Fruit fly (Drosophila melanogaster): ENCODE measurements around the gene CG11891.
A peak's percentile ranks its signal among the peaks of the same experiment; 100 is the strongest.

DNA sequence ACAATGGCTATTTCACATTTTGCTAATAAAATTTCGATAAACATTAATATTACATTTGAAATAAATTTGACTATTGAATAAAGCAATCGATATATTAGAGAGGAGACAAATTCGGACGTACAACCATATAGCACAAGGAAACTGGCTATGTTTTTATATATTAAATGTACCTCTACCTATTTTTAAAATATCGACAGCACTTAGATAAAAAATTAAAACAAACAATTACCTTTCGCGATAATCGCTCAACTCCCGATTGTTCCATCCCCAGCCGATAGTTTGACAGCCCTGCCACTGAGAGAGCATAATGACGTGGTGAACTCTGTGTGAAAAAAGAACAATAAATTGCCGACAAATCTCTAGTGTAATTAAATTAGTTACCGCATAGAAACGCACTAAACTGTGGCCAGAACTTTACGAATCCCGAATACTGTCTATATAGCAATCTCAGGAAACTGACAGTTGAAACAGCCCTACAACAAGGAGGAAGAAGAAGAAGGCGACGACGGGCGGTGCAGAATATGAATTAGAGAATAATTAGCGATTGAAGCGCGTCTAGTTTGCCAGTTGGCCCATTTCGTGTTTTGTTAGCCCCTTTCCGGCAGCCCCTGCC is 11.3 kb upstream of the CG11891 start, which contains the start of gene CG11857:
- TF ChIP-seq CG6276 (GFP tag; optimal IDR thresholded peaks at IDR 0.05) (no peak), CG11762 (GFP tag; optimal IDR thresholded peaks at IDR 0.05; ENCODE audit: insufficient read depth) (peak; percentile 90), CG3919 (GFP tag; optimal IDR thresholded peaks at IDR 0.05) (peak; percentile 96), Sox102F (GFP tag; optimal IDR thresholded peaks at IDR 0.05) (no peak), Ets96B (tag; optimal IDR thresholded peaks at IDR 0.05) (peak; percentile 94), Blimp-1 (GFP tag; optimal IDR thresholded peaks at IDR 0.05) (peak; percentile 86), Gug (GFP tag; IDR thresholded peaks at IDR 0.05) (peak; percentile 98), Hr38 (GFP tag; optimal IDR thresholded peaks at IDR 0.05) (peak; percentile 82)
